Fruit fly (Drosophila melanogaster): Measurements from ENCODE around the gene CG15544.

CG15544 gene

dm6 chr3R:30812401-30813207 lies 15.0 kb upstream of the CG15544 start (continued):
- TF ChIP-seq gsb (GFP tag; IDR thresholded peaks at IDR 0.05) (no peak), prd (optimal IDR thresholded peaks at IDR 0.05) (no peak), prd (GFP tag; IDR thresholded peaks at IDR 0.05) (0 out of 3 replicates have a peak, but pooled peaks have one; percentile 16), Lim3 (GFP tag; IDR thresholded peaks at IDR 0.05) (no peak), bsh (GFP tag; optimal IDR thresholded peaks at IDR 0.05) (peak in 1 of 2 experiments; percentile 67), pb (GFP tag; optimal IDR thresholded peaks at IDR 0.05) (no peak), CG2202 (tag; optimal IDR thresholded peaks at IDR 0.05) (no peak), Hmx (GFP tag; optimal IDR thresholded peaks at IDR 0.05) (no peak), ranshi (GFP tag; IDR thresholded peaks at IDR 0.05) (peak; percentile 51; the same call in 1 of the 2 replicates), mam (GFP tag; optimal IDR thresholded peaks at IDR 0.05) (peak; percentile 45), CG4730 (GFP tag; IDR thresholded peaks at IDR 0.05) (no peak), ATbp (GFP tag; optimal IDR thresholded peaks at IDR 0.05) (peak; percentile 48), CG1024 (GFP tag; IDR thresholded peaks at IDR 0.05) (no peak), BEAF-32 (GFP tag; optimal IDR thresholded peaks at IDR 0.05) (no peak), sisA (GFP tag; IDR thresholded peaks at IDR 0.05) (peak; percentile 47; the same call in 1 of the 2 replicates), Ravus (GFP tag; IDR thresholded peaks at IDR 0.05) (no peak), HLH54F (GFP tag; optimal IDR thresholded peaks at IDR 0.05) (no peak), pita (GFP tag; optimal IDR thresholded peaks at IDR 0.05) (no peak), Dp (GFP tag; optimal IDR thresholded peaks at IDR 0.05) (no peak), CG18011 (GFP tag; optimal IDR thresholded peaks at IDR 0.05) (no peak), Myb (GFP tag; optimal IDR thresholded peaks at IDR 0.05) (no peak), CG3838 (GFP tag; optimal IDR thresholded peaks at IDR 0.05) (no peak), crp (GFP tag; optimal IDR thresholded peaks at IDR 0.05) (no peak), CG32532 (GFP tag; IDR thresholded peaks at IDR 0.05) (no peak), en (GFP tag; optimal IDR thresholded peaks at IDR 0.05) (no peak), Sox102F (GFP tag; optimal IDR thresholded peaks at IDR 0.05) (peak; percentile 75), Nf-YC (tag; optimal IDR thresholded peaks at IDR 0.05) (no peak), ind (GFP tag; optimal IDR thresholded peaks at IDR 0.05) (peak; percentile 47), Ptx1 (GFP tag; IDR thresholded peaks at IDR 0.05) (no peak), CG6854 (GFP tag; optimal IDR thresholded peaks at IDR 0.05) (no peak), ken (GFP tag; IDR thresholded peaks at IDR 0.05) (no peak), dpn (GFP tag; optimal IDR thresholded peaks at IDR 0.05) (peak; percentile 1 to 6), Deaf1 (tag; optimal IDR thresholded peaks at IDR 0.05) (no peak), Sin3A (optimal IDR thresholded peaks at IDR 0.05) (no peak), CG1603 (tag; optimal IDR thresholded peaks at IDR 0.05) (peak; percentile 13), CG17359 (tag; optimal IDR thresholded peaks at IDR 0.05) (peak; percentile 35), run (tag; optimal IDR thresholded peaks at IDR 0.05) (no peak), CG2120 (GFP tag; optimal IDR thresholded peaks at IDR 0.05) (peak; percentile 51), Spps (tag; optimal IDR thresholded peaks at IDR 0.05) (no peak), CG9437 (GFP tag; optimal IDR thresholded peaks at IDR 0.05) (no peak), lilli (GFP tag; optimal IDR thresholded peaks at IDR 0.05) (peak; percentile 49), Oli (tag; optimal IDR thresholded peaks at IDR 0.05) (peak; percentile 64), btn (GFP tag; optimal IDR thresholded peaks at IDR 0.05) (no peak), CG16863 (GFP tag; optimal IDR thresholded peaks at IDR 0.05) (no peak), dmrt99B (tag; optimal IDR thresholded peaks at IDR 0.05) (peak; percentile 69), CG7372 (GFP tag; IDR thresholded peaks at IDR 0.05) (no peak), CG8924 (tag; optimal IDR thresholded peaks at IDR 0.05) (peak; percentile 36), dimm (GFP tag; IDR thresholded peaks at IDR 0.05) (no peak), peb (GFP tag; IDR thresholded peaks at IDR 0.05) (no peak; the same call in 1 of the 2 replicates), slp2 (GFP tag; optimal IDR thresholded peaks at IDR 0.05) (peak; percentile 28), CG3995 (GFP tag; optimal IDR thresholded peaks at IDR 0.05) (no peak)

All from whole organism, embryonic.